Worm (Caenorhabditis elegans) whole organism, midembryonic: ENCODE data around the gene K07F5.17.

Experiments
- T22C8.4 ChIP-seq: fragments of 200-800 bp; sonication (Bioruptor generic); IDR thresholded peaks from 2 replicates; pipeline ENCODE4 v1.3.6; 2022; ENCODE audit warnings: missing genetic modification characterization, missing compliant biosample characterization
- cog-1 ChIP-seq: sonication (generic microtip); optimal IDR thresholded peaks from 2 replicates; lab custom pipeline; 2016; ENCODE audit warnings: missing genetic modification characterization, missing compliant biosample characterization
- flt-1 ChIP-seq: fragments of 200-800 bp; sonication (Bioruptor generic); IDR thresholded peaks from 2 replicates; pipeline ENCODE4 v1.3.6; 2022; ENCODE audit warnings: missing genetic modification characterization, missing compliant biosample characterization
- klf-2 ChIP-seq: fragments of 200-800 bp; sonication (Bioruptor generic); conservative IDR thresholded peaks from 2 replicates; pipeline ENCODE4 v1.3.6; 2022; ENCODE audit warnings: missing genetic modification reagents, missing genetic modification characterization, missing compliant biosample characterization
- med-1 ChIP-seq: sonication (generic microtip); optimal IDR thresholded peaks from 2 replicates; lab custom pipeline; 2017; ENCODE audit warnings: missing genetic modification characterization, mild to moderate bottlenecking, missing compliant biosample characterization, antibody characterized with exemption, missing genetic modification reagents; ENCODE audit not compliant: insufficient read depth
- ref-1 ChIP-seq: fragments of 200-800 bp; sonication (Bioruptor generic); conservative IDR thresholded peaks from 2 replicates; pipeline ENCODE4 v1.3.6; 2022; ENCODE audit warnings: missing genetic modification reagents, missing genetic modification characterization, missing compliant biosample characterization
- tab-1 ChIP-seq: fragments of 200-800 bp; sonication (Bioruptor generic); IDR thresholded peaks from 2 replicates; pipeline ENCODE4 v1.3.6; 2022; ENCODE audit warnings: missing genetic modification characterization, missing compliant biosample characterization
- ztf-23 ChIP-seq: fragments of 200-800 bp; sonication (Bioruptor generic); IDR thresholded peaks from 2 replicates; pipeline ENCODE4 v1.3.6; 2022; ENCODE audit warnings: missing genetic modification reagents, missing genetic modification characterization, missing compliant biosample characterization
- ztf-29 ChIP-seq: fragments of 200-800 bp; sonication (Bioruptor generic); IDR thresholded peaks from 2 replicates; pipeline ENCODE4 v1.3.6; 2022; ENCODE audit warnings: missing genetic modification reagents, missing genetic modification characterization, missing compliant biosample characterization

Gene K07F5.17

ce11 chrIV:9869344-9869743 is 27.2 kb downstream of the K07F5.17 start:
- no peak for TF ChIP-seq ztf-29 (GFP tag; lab: Robert Waterston, UW)

ce11 chrIV:9872210-9872609 is 30.0 kb downstream of the K07F5.17 start:
- TF ChIP-seq med-1 (no peak), cog-1 (tag; lab: Kevin White, UChicago) (no peak), ztf-23 (GFP tag; lab: Robert Waterston, UW) (no peak), ref-1 (GFP tag; lab: Robert Waterston, UW) (no peak), T22C8.4 (GFP tag; lab: Robert Waterston, UW) (no peak), flt-1 (no peak), tab-1 (GFP tag; lab: Robert Waterston, UW) (no peak), klf-2 (GFP tag; lab: Robert Waterston, UW) (no peak), ztf-29 (GFP tag; lab: Robert Waterston, UW) (no peak)

DNA sequence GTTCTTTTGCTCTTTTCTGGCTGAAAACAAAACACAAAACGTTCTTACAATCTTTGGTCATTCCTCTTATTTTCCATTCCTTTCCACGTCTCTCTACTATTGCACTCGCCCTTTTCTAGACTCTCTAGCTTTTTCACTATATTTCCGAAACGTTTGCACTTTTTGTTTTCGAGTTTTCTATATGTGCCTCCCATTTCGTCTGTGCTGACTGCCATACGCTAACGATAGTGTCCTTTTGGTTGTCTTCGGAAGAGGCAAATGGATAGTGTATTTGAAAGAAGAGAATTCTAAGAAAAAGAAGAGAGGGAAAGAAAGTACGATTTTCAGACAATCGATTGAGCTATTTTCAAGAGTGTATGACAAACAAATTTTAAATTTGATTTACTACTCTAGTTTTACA is 30.6 kb downstream of the K07F5.17 start:
- no peak for TF ChIP-seq med-1
- no peak for TF ChIP-seq klf-2 (GFP tag; lab: Robert Waterston, UW)
- no peak for TF ChIP-seq ztf-23 (GFP tag; lab: Robert Waterston, UW)
- no peak for TF ChIP-seq T22C8.4 (GFP tag; lab: Robert Waterston, UW)
- no peak for TF ChIP-seq flt-1
- TF ChIP-seq ref-1 (GFP tag; lab: Robert Waterston, UW): no peak
- no peak for TF ChIP-seq tab-1 (GFP tag; lab: Robert Waterston, UW)
- TF ChIP-seq ztf-29 (GFP tag; lab: Robert Waterston, UW): no peak
- no peak for TF ChIP-seq cog-1 (tag; lab: Kevin White, UChicago)

DNA sequence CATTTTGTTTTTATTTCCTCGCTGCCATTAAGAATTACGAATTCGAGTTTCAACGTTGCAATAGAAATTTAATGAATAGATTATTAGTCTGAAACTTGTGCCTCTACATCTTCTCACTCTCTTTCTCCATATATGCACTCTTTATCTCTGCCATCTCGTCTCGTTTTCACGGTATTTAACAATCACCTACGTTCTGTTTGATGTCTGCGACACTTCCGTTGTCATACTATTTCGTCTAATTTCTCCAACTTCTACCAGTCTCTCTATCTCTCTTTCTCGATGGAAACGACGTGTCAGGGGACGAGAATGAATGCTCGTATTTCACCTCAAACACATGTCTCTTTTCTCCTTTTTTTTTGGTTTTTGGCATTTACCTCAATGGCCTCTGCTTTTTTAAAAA is 31.7 kb downstream of the K07F5.17 start:
- TF ChIP-seq ztf-23 (GFP tag; lab: Robert Waterston, UW) (no peak), klf-2 (GFP tag; lab: Robert Waterston, UW) (no peak), cog-1 (tag; lab: Kevin White, UChicago) (no peak), med-1 (no peak), tab-1 (GFP tag; lab: Robert Waterston, UW) (no peak), flt-1 (no peak), ztf-29 (GFP tag; lab: Robert Waterston, UW) (no peak), ref-1 (GFP tag; lab: Robert Waterston, UW) (no peak), T22C8.4 (GFP tag; lab: Robert Waterston, UW) (no peak)

DNA sequence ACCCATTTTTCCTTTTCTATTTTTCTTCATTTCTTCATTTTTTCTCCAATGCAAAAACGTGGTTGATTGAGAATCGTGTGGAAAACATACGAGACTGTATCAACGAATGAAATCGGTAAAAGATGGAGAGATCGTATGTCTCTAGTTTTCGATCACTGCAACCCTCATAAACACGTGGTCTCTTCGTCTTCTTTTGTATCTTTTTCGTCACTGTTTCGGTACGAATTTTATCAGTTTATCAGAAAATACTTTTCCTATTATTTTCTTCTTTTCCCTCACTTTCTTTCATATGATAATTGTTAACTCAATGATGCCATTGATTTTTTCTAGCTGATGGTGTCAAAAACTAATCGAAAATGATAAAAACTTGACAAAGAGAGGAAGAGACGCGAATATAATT is 33.5 kb downstream of the K07F5.17 start:
- TF ChIP-seq flt-1 (no peak), ztf-29 (GFP tag; lab: Robert Waterston, UW) (no peak), cog-1 (tag; lab: Kevin White, UChicago) (no peak), med-1 (no peak), T22C8.4 (GFP tag; lab: Robert Waterston, UW) (no peak), ztf-23 (GFP tag; lab: Robert Waterston, UW) (no peak)

- TF ChIP-seq ztf-29 (GFP tag; lab: Robert Waterston, UW) (no peak), flt-1 (no peak), T22C8.4 (GFP tag; lab: Robert Waterston, UW) (no peak), ztf-23 (GFP tag; lab: Robert Waterston, UW) (no peak), klf-2 (GFP tag; lab: Robert Waterston, UW) (no peak), cog-1 (tag; lab: Kevin White, UChicago) (no peak), med-1 (no peak), ref-1 (GFP tag; lab: Robert Waterston, UW) (no peak), tab-1 (GFP tag; lab: Robert Waterston, UW) (no peak)
These were observed 36.8 kb downstream of the K07F5.17 start, which contains the start of gene nhr-4 for ce11 chrIV:9878893-9879379. Gene nhr-4 (plus strand): TSS chrIV:9879329.

DNA sequence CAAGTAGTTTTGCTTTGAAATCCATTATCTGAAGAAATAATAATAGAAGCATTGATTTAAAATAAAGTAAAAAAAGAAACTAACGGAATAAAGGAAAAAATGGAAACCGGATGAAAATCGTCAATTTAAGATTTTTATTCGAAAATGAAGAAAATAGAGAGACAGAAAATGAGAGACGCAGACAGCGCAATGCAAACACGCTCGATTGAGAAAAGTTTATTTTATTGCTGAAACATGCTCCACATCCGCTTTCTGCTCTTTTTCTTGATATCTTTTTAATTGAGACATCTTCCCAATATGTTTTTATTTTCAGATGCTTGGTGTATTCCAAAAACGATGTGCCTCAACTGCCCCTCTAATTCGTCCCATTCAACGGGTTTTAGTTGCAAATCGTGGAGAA is 42.1 kb downstream of the K07F5.17 start, which contains the start of the genes prp-18 and mccc-1:
Gene prp-18 (minus strand): TSS at position 127 of the 400 bp plus-strand sequence.
Gene mccc-1 (plus strand): TSS at position 314 of the 400 bp plus-strand sequence.
- TF ChIP-seq ztf-23 (GFP tag; lab: Robert Waterston, UW) (no peak), ref-1 (GFP tag; lab: Robert Waterston, UW) (no peak), T22C8.4 (GFP tag; lab: Robert Waterston, UW) (no peak), med-1 (no peak), klf-2 (GFP tag; lab: Robert Waterston, UW) (no peak), flt-1 (no peak), ztf-29 (GFP tag; lab: Robert Waterston, UW) (no peak), tab-1 (GFP tag; lab: Robert Waterston, UW) (no peak), cog-1 (tag; lab: Kevin White, UChicago) (no peak)

ce11 chrIV:9889857-9890256 is 47.7 kb downstream of the K07F5.17 start, which contains the start of gene ttbk-3:
Gene ttbk-3 (minus strand): TSS chrIV:9889957.
- TF ChIP-seq flt-1 (no peak), tab-1 (GFP tag; lab: Robert Waterston, UW) (no peak), klf-2 (GFP tag; lab: Robert Waterston, UW) (no peak), ztf-29 (GFP tag; lab: Robert Waterston, UW) (no peak), T22C8.4 (GFP tag; lab: Robert Waterston, UW) (no peak), med-1 (no peak), ref-1 (GFP tag; lab: Robert Waterston, UW) (no peak), cog-1 (tag; lab: Kevin White, UChicago) (no peak), ztf-23 (GFP tag; lab: Robert Waterston, UW) (no peak)

- TF ChIP-seq tab-1 (GFP tag; lab: Robert Waterston, UW) (no peak), klf-2 (GFP tag; lab: Robert Waterston, UW) (no peak), med-1 (no peak), flt-1 (no peak), T22C8.4 (GFP tag; lab: Robert Waterston, UW) (no peak), cog-1 (tag; lab: Kevin White, UChicago) (no peak), ref-1 (GFP tag; lab: Robert Waterston, UW) (no peak), ztf-29 (GFP tag; lab: Robert Waterston, UW) (no peak), ztf-23 (GFP tag; lab: Robert Waterston, UW) (no peak)
These were observed 49.8 kb downstream of the K07F5.17 start, which contains the start of gene F32B6.4 for ce11 chrIV:9891938-9892337. Gene F32B6.4 (minus strand): TSS chrIV:9892038.
